Fruit fly (Drosophila melanogaster) whole organism, larva: Measurements from ENCODE around the gene CG13060.

Experiments used
- noc ChIP-seq: fragments of 200-800 bp; sonication (Bioruptor generic); optimal IDR thresholded peaks from 3 replicates; lab custom pipeline; 2019; ENCODE audit warnings: missing biosample characterization, mild to moderate bottlenecking, missing genetic modification characterization, moderate library complexity

The CG13060 gene

dm6 chr3L:16362119-16362653 lies 42.5 kb downstream of the CG13060 start, which contains the start of gene Cpr72Ea:
Gene Cpr72Ea, plus strand, starts transcription at chr3L:16362603.
- no peak for TF ChIP-seq noc (tag; lab: Kevin White, UChicago)

dm6 chr3L:16364182-16364581 lies 44.5 kb downstream of the CG13060 start:
- TF ChIP-seq noc (tag; lab: Kevin White, UChicago): no peak

- no peak for TF ChIP-seq noc (tag; lab: Kevin White, UChicago)
Observed at dm6 chr3L:16364599-16364998, 44.9 kb downstream of the CG13060 start, which contains the start of gene Cpr72Eb. Gene Cpr72Eb, plus strand, starts transcription at chr3L:16364899.

dm6 chr3L:16367240-16367639 lies 47.6 kb downstream of the CG13060 start, which contains the start of gene Cpr72Ec:
Gene Cpr72Ec, minus strand, starts transcription at chr3L:16367340.
- TF ChIP-seq noc (tag; lab: Kevin White, UChicago): no peak

- TF ChIP-seq noc (tag; lab: Kevin White, UChicago): no peak
Observed at dm6 chr3L:16368199-16368598, 48.5 kb downstream of the CG13060 start, which contains the start of gene CG4842. Gene CG4842, plus strand, starts transcription at chr3L:16368389.

dm6 chr3L:16369526-16369925 lies 49.9 kb downstream of the CG13060 start, which contains the start of gene CG18814:
Gene CG18814, plus strand, starts transcription at chr3L:16369826.
- TF ChIP-seq noc (tag; lab: Kevin White, UChicago): no peak
